Fruit fly (Drosophila melanogaster): ENCODE data around the gene Lamtor3.

Lamtor3 gene

DNA sequence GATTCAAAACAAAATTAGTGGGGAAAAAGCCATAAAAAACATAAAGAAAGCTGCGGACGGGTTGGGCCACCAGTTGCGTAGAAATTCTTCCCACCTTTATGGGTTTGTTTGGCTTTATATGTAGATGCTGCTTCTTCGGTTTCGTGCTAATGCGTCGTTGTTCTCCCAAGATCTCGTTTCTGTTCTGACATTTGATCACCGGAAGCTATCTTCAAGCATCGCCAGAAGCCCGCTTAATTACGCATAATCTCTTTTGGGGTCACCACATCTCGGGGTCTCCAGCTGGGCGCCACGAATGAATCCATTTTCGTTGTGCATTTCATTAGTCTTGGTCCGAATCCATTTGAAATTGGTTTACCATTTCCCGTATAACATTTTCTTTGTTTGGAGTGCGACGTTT lies 14.7 kb downstream of the Lamtor3 start:
- no peak for TF ChIP-seq lz (GFP tag; optimal IDR thresholded peaks at IDR 0.05)
- TF ChIP-seq net (GFP tag; optimal IDR thresholded peaks at IDR 0.05) = no peak
- no peak for TF ChIP-seq CG6854 (GFP tag; optimal IDR thresholded peaks at IDR 0.05)
- no peak for TF ChIP-seq pdm3 (GFP tag; optimal IDR thresholded peaks at IDR 0.05)
- no peak for TF ChIP-seq Hr39 (GFP tag; optimal IDR thresholded peaks at IDR 0.05)
- no peak for TF ChIP-seq Gug (GFP tag; IDR thresholded peaks at IDR 0.05)
- no peak for TF ChIP-seq CG7368 (GFP tag; optimal IDR thresholded peaks at IDR 0.05)
- no peak for TF ChIP-seq acj6 (GFP tag; optimal IDR thresholded peaks at IDR 0.05)

DNA sequence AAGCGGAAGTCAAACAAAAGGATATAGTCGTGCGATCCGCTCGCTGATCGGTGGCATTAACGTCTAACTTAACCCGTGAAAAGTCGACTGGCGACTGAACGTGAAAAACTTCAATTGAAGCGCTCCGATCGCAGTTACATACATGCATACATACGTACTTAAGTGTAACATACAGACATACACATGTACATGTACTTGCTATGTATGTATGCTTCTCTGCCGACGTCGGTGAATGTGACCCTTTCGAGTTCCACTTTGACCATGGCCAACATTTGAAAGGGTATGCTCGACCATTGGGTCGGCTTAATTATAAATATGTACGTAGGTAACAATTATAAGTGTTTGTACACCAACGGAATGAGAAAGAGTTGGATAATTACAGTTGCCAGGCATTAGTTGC lies 16.1 kb downstream of the Lamtor3 start, which contains the start of gene qua:
Gene qua, minus strand, starts transcription at position 101 of the 400 bp plus-strand sequence.
- TF ChIP-seq CG10631 (GFP tag; optimal IDR thresholded peaks at IDR 0.05) (no peak), Sox15 (GFP tag; optimal IDR thresholded peaks at IDR 0.05) (no peak), CG10669 (GFP tag; optimal IDR thresholded peaks at IDR 0.05) (no peak), Blimp-1 (GFP tag; optimal IDR thresholded peaks at IDR 0.05) (no peak), Lpt (GFP tag; optimal IDR thresholded peaks at IDR 0.05) (no peak), Hr38 (GFP tag; optimal IDR thresholded peaks at IDR 0.05) (no peak), net (GFP tag; optimal IDR thresholded peaks at IDR 0.05) (peak; percentile 9), CG31627 (GFP tag; optimal IDR thresholded peaks at IDR 0.05) (peak; percentile 9), CG8632 (GFP tag; optimal IDR thresholded peaks at IDR 0.05) (no peak), dac (GFP tag; optimal IDR thresholded peaks at IDR 0.05) (no peak), CG6276 (GFP tag; optimal IDR thresholded peaks at IDR 0.05) (no peak), CG16779 (tag; optimal IDR thresholded peaks at IDR 0.05) (no peak), CG34406 (GFP tag; optimal IDR thresholded peaks at IDR 0.05) (no peak), CG15336 (GFP tag; IDR thresholded peaks at IDR 0.05) (no peak), CG3032 (tag; optimal IDR thresholded peaks at IDR 0.05) (no peak), CG8319 (GFP tag; optimal IDR thresholded peaks at IDR 0.05) (no peak), Eip78C (GFP tag) (peak; percentile 20), vri (GFP tag; optimal IDR thresholded peaks at IDR 0.05) (no peak), Sox14 (GFP tag; optimal IDR thresholded peaks at IDR 0.05) (peak; percentile 7), fd85E (GFP tag; optimal IDR thresholded peaks at IDR 0.05) (no peak), salr (GFP tag; optimal IDR thresholded peaks at IDR 0.05) (no peak), CG11294 (GFP tag; IDR thresholded peaks at IDR 0.05) (no peak), CG6808 (GFP tag; optimal IDR thresholded peaks at IDR 0.05) (no peak), CG7368 (GFP tag; optimal IDR thresholded peaks at IDR 0.05) (no peak), CG6792 (GFP tag; optimal IDR thresholded peaks at IDR 0.05) (no peak), Sox102F (GFP tag; optimal IDR thresholded peaks at IDR 0.05) (no peak), eg (GFP tag; IDR thresholded peaks at IDR 0.05) (no peak), acj6 (GFP tag; optimal IDR thresholded peaks at IDR 0.05) (no peak), Met (GFP tag; optimal IDR thresholded peaks at IDR 0.05) (peak; percentile 25), Hr39 (GFP tag; optimal IDR thresholded peaks at IDR 0.05) (peak; percentile 26), esn (GFP tag; optimal IDR thresholded peaks at IDR 0.05) (no peak), CG32006 (GFP tag; optimal IDR thresholded peaks at IDR 0.05) (peak; percentile 41), fd59A (GFP tag; optimal IDR thresholded peaks at IDR 0.05) (no peak), ss (GFP tag; optimal IDR thresholded peaks at IDR 0.05) (no peak), pdm3 (GFP tag; optimal IDR thresholded peaks at IDR 0.05) (no peak)

DNA sequence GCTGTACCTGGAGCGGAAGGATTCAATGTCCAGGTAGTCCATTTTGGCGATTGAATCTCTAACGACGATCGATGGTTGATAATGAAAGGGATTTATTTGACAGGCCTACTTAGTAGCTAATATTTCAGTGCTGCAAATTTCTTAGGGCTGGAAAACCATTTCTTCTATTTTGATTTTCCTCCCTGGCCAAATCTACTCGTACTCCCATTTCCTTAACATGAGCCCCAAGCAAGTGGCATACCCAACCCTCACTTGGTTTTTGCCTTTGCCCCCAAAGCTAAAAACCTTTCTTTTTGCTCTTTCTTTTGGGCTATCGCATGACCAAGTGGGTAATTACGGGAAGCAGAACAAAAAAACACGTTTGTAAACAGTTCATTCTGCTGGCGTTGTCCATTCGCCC lies 17.7 kb downstream of the Lamtor3 start, which contains the start of gene CG15142:
Gene CG15142, minus strand, starts transcription at position 101 of the 400 bp plus-strand sequence.
- no peak for TF ChIP-seq CG3032 (tag; optimal IDR thresholded peaks at IDR 0.05)
- TF ChIP-seq CG3919 (GFP tag; optimal IDR thresholded peaks at IDR 0.05) = no peak
- TF ChIP-seq topi (GFP tag; optimal IDR thresholded peaks at IDR 0.05) = no peak
- no peak for TF ChIP-seq fd59A (GFP tag; optimal IDR thresholded peaks at IDR 0.05)
- no peak for TF ChIP-seq CG7368 (GFP tag; optimal IDR thresholded peaks at IDR 0.05)
- no peak for TF ChIP-seq CG9139 (GFP tag; optimal IDR thresholded peaks at IDR 0.05)
- no peak for TF ChIP-seq CG8319 (GFP tag; optimal IDR thresholded peaks at IDR 0.05)
- TF ChIP-seq Gug (GFP tag; IDR thresholded peaks at IDR 0.05) = no peak

Measured in whole organism, prepupa.